Worm (Caenorhabditis elegans) whole organism, L4 larva: ENCODE results near the gene gon-4.

Source experiments
- D1046.2 ChIP-seq: fragments of 200-800 bp; sonication (Bioruptor generic); IDR thresholded peaks from 2 replicates; pipeline ENCODE4 v1.3.6; 2022; ENCODE audit warnings: missing genetic modification characterization, missing compliant biosample characterization
- F10B5.3 ChIP-seq: sonication (generic microtip); optimal IDR thresholded peaks from 2 replicates; lab custom pipeline; 2016; ENCODE audit warnings: mild to moderate bottlenecking, missing genetic modification characterization, missing compliant biosample characterization
- F37D6.2 ChIP-seq: sonication (generic microtip); optimal IDR thresholded peaks from 2 replicates; lab custom pipeline; 2016; ENCODE audit warnings: mild to moderate bottlenecking, missing genetic modification characterization, missing compliant biosample characterization
- T26A8.4 ChIP-seq: fragments of 200-800 bp; sonication (Bioruptor generic); IDR thresholded peaks from 2 replicates; pipeline ENCODE4 v1.3.6; 2022; ENCODE audit warnings: missing genetic modification characterization, missing compliant biosample characterization
- Y105C5A.15 ChIP-seq: fragments of 200-800 bp; sonication (Bioruptor generic); IDR thresholded peaks from 2 replicates; pipeline ENCODE4 v1.3.6; 2022; ENCODE audit warnings: missing genetic modification characterization, missing compliant biosample characterization
- Y48G9A.11 ChIP-seq: fragments of 200-800 bp; sonication (Bioruptor generic); IDR thresholded peaks from 2 replicates; pipeline ENCODE4 v1.3.6; 2022; ENCODE audit warnings: missing genetic modification reagents, missing genetic modification characterization, missing compliant biosample characterization
- ZK337.2 ChIP-seq: fragments of 200-800 bp; sonication (Bioruptor generic); IDR thresholded peaks from 2 replicates; pipeline ENCODE4 v1.3.6; 2022; ENCODE audit warnings: missing genetic modification reagents, missing genetic modification characterization, missing compliant biosample characterization
- aly-2 ChIP-seq: sonication (generic microtip); optimal IDR thresholded peaks from 2 replicates; lab custom pipeline; 2018; ENCODE audit warnings: missing biosample characterization, missing genetic modification characterization
- ama-1 ChIP-seq: fragments of 150-350 bp; optimal IDR thresholded peaks from 2 replicates; lab custom pipeline; 2014; ENCODE audit warnings: inconsistent platforms, mixed read lengths
- ceh-28 ChIP-seq: fragments of 150-350 bp; optimal IDR thresholded peaks from 2 replicates; lab custom pipeline; 2014; ENCODE audit warnings: missing biosample characterization, missing genetic modification reagents, missing genetic modification characterization
- ceh-44 ChIP-seq: fragments of 200-800 bp; sonication (Bioruptor generic); IDR thresholded peaks from 2 replicates; pipeline ENCODE4 v1.3.6; 2022; ENCODE audit warnings: missing genetic modification reagents, missing genetic modification characterization, missing compliant biosample characterization
- daf-19 ChIP-seq: fragments of 200-800 bp; sonication (Bioruptor generic); conservative IDR thresholded peaks from 2 replicates; pipeline ENCODE4 v1.3.6; 2022; ENCODE audit warnings: missing genetic modification characterization, missing compliant biosample characterization
- dpl-1 ChIP-seq: fragments of 150-350 bp; optimal IDR thresholded peaks from 2 replicates; lab custom pipeline; 2014; ENCODE audit warnings: missing biosample characterization, missing genetic modification reagents, missing genetic modification characterization
- duxl-1 ChIP-seq: sonication (generic microtip); optimal IDR thresholded peaks from 2 replicates; lab custom pipeline; 2016; ENCODE audit warnings: mild to moderate bottlenecking, missing genetic modification characterization, moderate library complexity, missing compliant biosample characterization; ENCODE audit not compliant: poor library complexity
- egl-27 ChIP-seq: sonication (generic microtip); optimal IDR thresholded peaks from 3 replicates; lab custom pipeline; 2017; ENCODE audit warnings: missing biosample characterization, missing genetic modification reagents, missing genetic modification characterization
- fos-1 ChIP-seq: fragments of 150-350 bp; optimal IDR thresholded peaks from 2 replicates; lab custom pipeline; 2014; ENCODE audit warnings: missing biosample characterization, missing genetic modification characterization
- gei-8 ChIP-seq: fragments of 200-800 bp; sonication (Bioruptor generic); optimal IDR thresholded peaks from 2 replicates; lab custom pipeline; 2018; ENCODE audit warnings: mild to moderate bottlenecking, missing genetic modification characterization, missing compliant biosample characterization
- hlh-11 ChIP-seq: fragments of 200-800 bp; sonication (Bioruptor generic); optimal IDR thresholded peaks from 2 replicates; lab custom pipeline; 2018; ENCODE audit warnings: mild to moderate bottlenecking, missing genetic modification characterization, missing compliant biosample characterization
- hlh-30 ChIP-seq: sonication (generic microtip); optimal IDR thresholded peaks from 2 replicates; lab custom pipeline; 2017; ENCODE audit warnings: antibody characterized with exemption, mild to moderate bottlenecking, missing genetic modification characterization, missing compliant biosample characterization; ENCODE audit not compliant: insufficient read depth
- hmg-1.1 ChIP-seq: fragments of 200-800 bp; sonication (Bioruptor generic); IDR thresholded peaks from 2 replicates; pipeline ENCODE4 v1.3.6; 2022; ENCODE audit warnings: missing genetic modification reagents, missing genetic modification characterization, missing compliant biosample characterization
- lin-13 ChIP-seq: fragments of 150-350 bp; optimal IDR thresholded peaks from 2 replicates; lab custom pipeline; 2014; ENCODE audit warnings: missing biosample characterization, missing genetic modification reagents, missing genetic modification characterization
- lin-15B ChIP-seq: fragments of 150-350 bp; sonication (generic microtip); optimal IDR thresholded peaks from 3 replicates; lab custom pipeline; 2014; ENCODE audit warnings: missing biosample characterization, missing genetic modification characterization
- lin-29 ChIP-seq: fragments of 200-800 bp; sonication (Bioruptor generic); IDR thresholded peaks from 2 replicates; pipeline ENCODE4 v1.3.6; 2022; ENCODE audit warnings: missing genetic modification reagents, missing genetic modification characterization, missing compliant biosample characterization
- madf-5 ChIP-seq, 2 experiments: fragments of 200-800 bp; sonication (Bioruptor generic); IDR thresholded peaks; 2 replicates each; pipeline ENCODE4 v1.3.6; 2022; ENCODE audit warnings: missing compliant biosample characterization in 2 of 2, missing genetic modification characterization in 2 of 2
- madf-9 ChIP-seq: fragments of 200-800 bp; sonication (Bioruptor generic); conservative IDR thresholded peaks from 2 replicates; pipeline ENCODE4 v1.3.6; 2022; ENCODE audit warnings: missing genetic modification reagents, missing genetic modification characterization, missing compliant biosample characterization
- mes-2 ChIP-seq: sonication (generic microtip); optimal IDR thresholded peaks from 2 replicates; lab custom pipeline; 2016; ENCODE audit warnings: missing genotype, mild to moderate bottlenecking, missing genetic modification characterization, missing compliant biosample characterization; ENCODE audit not compliant: poor library complexity, severe bottlenecking
- nhr-10 ChIP-seq: fragments of 150-350 bp; optimal IDR thresholded peaks from 2 replicates; lab custom pipeline; 2014; ENCODE audit warnings: missing biosample characterization, missing genetic modification characterization
- nhr-11 ChIP-seq: fragments of 150-350 bp; optimal IDR thresholded peaks from 2 replicates; lab custom pipeline; 2014; ENCODE audit warnings: missing biosample characterization, missing genetic modification characterization
- nhr-111 ChIP-seq: fragments of 200-800 bp; sonication (Bioruptor generic); optimal IDR thresholded peaks from 2 replicates; lab custom pipeline; 2018; ENCODE audit warnings: mild to moderate bottlenecking, missing genetic modification characterization, missing compliant biosample characterization
- nhr-25 ChIP-seq: sonication (generic microtip); optimal IDR thresholded peaks from 2 replicates; lab custom pipeline; 2017; ENCODE audit warnings: missing genetic modification characterization, mild to moderate bottlenecking, missing compliant biosample characterization, antibody characterized with exemption, moderate library complexity, borderline replicate concordance; ENCODE audit not compliant: insufficient read depth
- nhr-28 ChIP-seq: fragments of 150-350 bp; optimal IDR thresholded peaks from 2 replicates; lab custom pipeline; 2014; ENCODE audit warnings: missing biosample characterization, missing genetic modification characterization
- nhr-42 ChIP-seq: fragments of 200-800 bp; sonication (Bioruptor generic); IDR thresholded peaks from 2 replicates; pipeline ENCODE4 v1.3.6; 2022; ENCODE audit warnings: missing genetic modification characterization, missing compliant biosample characterization
- nhr-6 ChIP-seq: fragments of 150-350 bp; optimal IDR thresholded peaks from 2 replicates; lab custom pipeline; 2014; ENCODE audit warnings: missing biosample characterization, missing genetic modification characterization
- nhr-76 ChIP-seq: fragments of 150-350 bp; optimal IDR thresholded peaks from 2 replicates; lab custom pipeline; 2014; ENCODE audit warnings: missing biosample characterization, missing genetic modification characterization
- nhr-77 ChIP-seq: fragments of 150-350 bp; optimal IDR thresholded peaks from 2 replicates; lab custom pipeline; 2014; ENCODE audit warnings: missing biosample characterization, missing genetic modification characterization
- rbr-2 ChIP-seq: sonication (generic microtip); optimal IDR thresholded peaks from 2 replicates; lab custom pipeline; 2016; ENCODE audit warnings: missing genotype, missing genetic modification characterization, missing compliant biosample characterization
- sdz-12 ChIP-seq: fragments of 200-800 bp; sonication (Bioruptor generic); optimal IDR thresholded peaks from 2 replicates; lab custom pipeline; 2018; ENCODE audit warnings: mild to moderate bottlenecking, missing genetic modification characterization, missing compliant biosample characterization
- snpc-4 ChIP-seq: fragments of 150-350 bp; optimal IDR thresholded peaks from 2 replicates; lab custom pipeline; 2014; ENCODE audit warnings: missing biosample characterization, missing genetic modification characterization
- tag-97 ChIP-seq: fragments of 200-800 bp; sonication (Bioruptor generic); IDR thresholded peaks from 2 replicates; pipeline ENCODE4 v1.3.6; 2022; ENCODE audit warnings: missing genetic modification characterization, missing compliant biosample characterization
- unc-130 ChIP-seq: sonication (generic microtip); optimal IDR thresholded peaks from 2 replicates; lab custom pipeline; 2016; ENCODE audit warnings: missing genetic modification reagents, missing genetic modification characterization, missing compliant biosample characterization
- vab-7 ChIP-seq: fragments of 200-800 bp; sonication (Bioruptor generic); IDR thresholded peaks from 2 replicates; pipeline ENCODE4 v1.3.6; 2022; ENCODE audit warnings: missing genetic modification reagents, missing genetic modification characterization, missing compliant biosample characterization
- zag-1 ChIP-seq: fragments of 150-350 bp; optimal IDR thresholded peaks from 2 replicates; lab custom pipeline; 2014; ENCODE audit warnings: missing biosample characterization, missing genetic modification characterization
- zfp-3 ChIP-seq: fragments of 200-800 bp; sonication (Bioruptor generic); conservative IDR thresholded peaks from 2 replicates; pipeline ENCODE4 v1.3.6; 2022; ENCODE audit warnings: missing genetic modification reagents, missing genetic modification characterization, missing compliant biosample characterization
- zip-2 ChIP-seq: fragments of 150-350 bp; optimal IDR thresholded peaks from 2 replicates; lab custom pipeline; 2014; ENCODE audit warnings: missing biosample characterization, missing genetic modification characterization

Gene gon-4

ce11 chrIV:10242458-10243123 is 45.0 kb downstream of the gon-4 start:
- TF ChIP-seq hlh-30 (tag; lab: Kevin White, UChicago) (no peak), madf-9 (GFP tag; lab: Robert Waterston, UW) (0 out of 2 replicates have a peak, but pooled peaks have one; percentile 21), zag-1 (tag; lab: Kevin White, UChicago) (no peak), zfp-3 (no peak), gei-8 (GFP tag; lab: Kevin White, UChicago) (no peak), madf-5 (GFP tag; IDR thresholded peaks at IDR 0.05; lab: Robert Waterston, UW) (no peak), daf-19 (GFP tag; lab: Robert Waterston, UW) (no peak), nhr-28 (tag; lab: Kevin White, UChicago) (peak; percentile 53), fos-1 (no peak), lin-29 (no peak), Y105C5A.15 (GFP tag; lab: Robert Waterston, UW) (no peak), nhr-25 (tag; lab: Kevin White, UChicago) (no peak), nhr-42 (GFP tag; lab: Robert Waterston, UW) (no peak), nhr-11 (no peak), D1046.2 (no peak), dpl-1 (peak; percentile 71), Y48G9A.11 (GFP tag; lab: Robert Waterston, UW) (no peak), lin-15B (tag; lab: Kevin White, UChicago) (no peak), nhr-77 (tag; lab: Kevin White, UChicago) (no peak), zip-2 (no peak), nhr-6 (tag; lab: Kevin White, UChicago) (peak; percentile 6), hmg-1.1 (GFP tag; lab: Robert Waterston, UW) (0 out of 2 replicates have a peak, but pooled peaks have one; percentile 5), unc-130 (GFP tag; lab: Kevin White, UChicago) (peak; percentile 32), mes-2 (tag; lab: Kevin White, UChicago) (peak; percentile 83), hlh-11 (tag; lab: Kevin White, UChicago) (no peak), aly-2 (no peak), nhr-76 (tag; lab: Kevin White, UChicago) (no peak), snpc-4 (tag; lab: Kevin White, UChicago) (no peak), ceh-44 (GFP tag; lab: Robert Waterston, UW) (no peak), lin-13 (no peak), ZK337.2 (GFP tag; lab: Robert Waterston, UW) (no peak), duxl-1 (tag; lab: Kevin White, UChicago) (no peak), tag-97 (no peak), ama-1 (no peak), T26A8.4 (GFP tag; lab: Robert Waterston, UW) (no peak), F37D6.2 (tag; lab: Kevin White, UChicago) (no peak), ceh-28 (tag; lab: Kevin White, UChicago) (no peak), rbr-2 (tag; lab: Kevin White, UChicago) (no peak), nhr-10 (tag; lab: Kevin White, UChicago) (no peak), vab-7 (no peak), sdz-12 (GFP tag; lab: Kevin White, UChicago) (no peak), egl-27 (tag; lab: Kevin White, UChicago) (no peak), F10B5.3 (tag; lab: Kevin White, UChicago) (no peak), nhr-111 (GFP tag; lab: Kevin White, UChicago) (no peak)
